Fruit fly (Drosophila melanogaster) whole organism, adult: ENCODE data around the gene Nulp1.
A peak's percentile ranks its signal among the peaks of the same experiment; 100 is the strongest.

ENCODE experiments used
- CG11617 ChIP-seq: fragments of 200-800 bp; sonication (Bioruptor generic); optimal IDR thresholded peaks from 2 replicates; lab custom pipeline; 2017; ENCODE audit warnings: mild to moderate bottlenecking, missing biosample characterization, missing genetic modification reagents, missing genetic modification characterization
- CG12768 ChIP-seq: fragments of 200-800 bp; sonication (Bioruptor generic); optimal IDR thresholded peaks from 2 replicates; lab custom pipeline; 2017; ENCODE audit warnings: missing biosample characterization, missing genetic modification characterization, mild to moderate bottlenecking, moderate library complexity, missing genetic modification reagents
- CG14711 ChIP-seq: fragments of 200-800 bp; sonication (Bioruptor generic); optimal IDR thresholded peaks from 2 replicates; lab custom pipeline; 2018; ENCODE audit warnings: missing biosample characterization, mild to moderate bottlenecking, missing genetic modification characterization, moderate library complexity
- CG1620 ChIP-seq: fragments of 200-800 bp; sonication (Bioruptor generic); optimal IDR thresholded peaks from 2 replicates; lab custom pipeline; 2016; ENCODE audit warnings: missing biosample characterization, missing genetic modification characterization
- CG33017 ChIP-seq: fragments of 200-800 bp; sonication (Bioruptor generic); optimal IDR thresholded peaks from 2 replicates; lab custom pipeline; 2018; ENCODE audit warnings: missing biosample characterization, mild to moderate bottlenecking, missing genetic modification characterization, moderate library complexity
- CG5204 ChIP-seq: fragments of 200-800 bp; sonication (Bioruptor generic); optimal IDR thresholded peaks from 2 replicates; lab custom pipeline; 2016; ENCODE audit warnings: missing biosample characterization, missing genetic modification characterization
- CG7045 ChIP-seq: fragments of 200-800 bp; sonication (Bioruptor generic); optimal IDR thresholded peaks from 2 replicates; lab custom pipeline; 2017; ENCODE audit warnings: missing biosample characterization, mild to moderate bottlenecking, missing genetic modification characterization
- CG7101 ChIP-seq: fragments of 200-800 bp; sonication (Bioruptor generic); optimal IDR thresholded peaks from 2 replicates; lab custom pipeline; 2018; ENCODE audit warnings: missing biosample characterization, mild to moderate bottlenecking, missing genetic modification characterization, moderate library complexity
- Clk ChIP-seq: fragments of 200-800 bp; sonication (Bioruptor generic); optimal IDR thresholded peaks from 2 replicates; lab custom pipeline; 2017; ENCODE audit warnings: missing biosample characterization, missing genetic modification characterization
- Crg-1 ChIP-seq: fragments of 200-800 bp; sonication (Bioruptor generic); optimal IDR thresholded peaks from 2 replicates; lab custom pipeline; 2016; ENCODE audit warnings: missing biosample characterization, missing genetic modification characterization
- Hr96 ChIP-seq: fragments of 200-800 bp; sonication (Bioruptor generic); optimal IDR thresholded peaks from 2 replicates; lab custom pipeline; 2016; ENCODE audit warnings: missing biosample characterization, missing genetic modification characterization
- Mnt ChIP-seq: fragments of 200-800 bp; sonication (Bioruptor generic); optimal IDR thresholded peaks from 2 replicates; lab custom pipeline; 2016; ENCODE audit warnings: missing biosample characterization, mild to moderate bottlenecking, missing genetic modification characterization
- bab1 ChIP-seq: fragments of 200-800 bp; sonication (Bioruptor generic); optimal IDR thresholded peaks from 3 replicates; lab custom pipeline; 2019; ENCODE audit warnings: missing biosample characterization, mild to moderate bottlenecking, missing genetic modification characterization, moderate library complexity
- cic ChIP-seq: fragments of 200-800 bp; sonication (Bioruptor generic); optimal IDR thresholded peaks from 2 replicates; lab custom pipeline; 2017; ENCODE audit warnings: missing biosample characterization, mild to moderate bottlenecking, missing genetic modification characterization, moderate library complexity
- cnc ChIP-seq, 2 experiments: fragments of >200 bp; optimal IDR thresholded peaks; 2 replicates each; lab custom pipeline; 2017
- kay ChIP-seq: fragments of 200-800 bp; sonication (Bioruptor generic); peaks from one replicate; lab custom pipeline; 2016; ENCODE audit warnings: missing biosample characterization, missing genetic modification characterization, borderline replicate concordance
- ovo ChIP-seq: fragments of 200-800 bp; sonication (Bioruptor generic); optimal IDR thresholded peaks from 2 replicates; lab custom pipeline; 2016; ENCODE audit warnings: missing biosample characterization, missing genetic modification characterization
- pad ChIP-seq: fragments of 200-800 bp; sonication (Bioruptor generic); optimal IDR thresholded peaks from 3 replicates; lab custom pipeline; 2017; ENCODE audit warnings: missing biosample characterization, missing genetic modification characterization, mild to moderate bottlenecking, moderate library complexity, missing genetic modification reagents
- tj ChIP-seq: fragments of 200-800 bp; sonication (Bioruptor generic); optimal IDR thresholded peaks from 3 replicates; lab custom pipeline; 2017; ENCODE audit warnings: missing biosample characterization, mild to moderate bottlenecking, missing genetic modification characterization, moderate library complexity
- toe ChIP-seq: fragments of 200-800 bp; sonication (Bioruptor generic); optimal IDR thresholded peaks from 2 replicates; lab custom pipeline; 2016; ENCODE audit warnings: missing biosample characterization, missing genetic modification characterization

The Nulp1 gene

dm6 chr3L:8116809-8117208 lies 6.6 kb downstream of the Nulp1 start:
- TF ChIP-seq bab1 (GFP tag; lab: Kevin White, UChicago) = no peak
- no peak for TF ChIP-seq CG5204 (GFP tag; lab: Kevin White, UChicago)
- no peak for TF ChIP-seq CG33017
- TF ChIP-seq cnc (optimal IDR thresholded peaks at IDR 0.05; lab: Kevin White, UChicago) = no peak
- TF ChIP-seq cic (GFP tag; lab: Kevin White, UChicago) = no peak
- TF ChIP-seq CG11617 (GFP tag; lab: Kevin White, UChicago) = no peak
- peak; percentile 20 for TF ChIP-seq CG12768 (GFP tag; lab: Kevin White, UChicago)
- no peak for TF ChIP-seq CG14711 (tag; lab: Kevin White, UChicago)
- no peak for TF ChIP-seq Crg-1 (GFP tag; lab: Kevin White, UChicago)
- TF ChIP-seq Mnt (GFP tag; lab: Kevin White, UChicago) = no peak
- no peak for TF ChIP-seq ovo
- peak; percentile 91 for TF ChIP-seq tj (GFP tag; lab: Kevin White, UChicago)

dm6 chr3L:8121590-8121989 lies 11.4 kb downstream of the Nulp1 start, which contains the start of gene ldbr:
Gene ldbr (plus strand): TSS chr3L:8121827.
- TF ChIP-seq pad (GFP tag; lab: Kevin White, UChicago) (peak; percentile 17), Crg-1 (GFP tag; lab: Kevin White, UChicago) (peak; percentile 18), tj (GFP tag; lab: Kevin White, UChicago) (no peak), CG33017 (peak; percentile 44), CG7101 (tag; lab: Kevin White, UChicago) (peak; percentile 61), CG12768 (GFP tag; lab: Kevin White, UChicago) (no peak), bab1 (GFP tag; lab: Kevin White, UChicago) (peak; percentile 71), cic (GFP tag; lab: Kevin White, UChicago) (peak; percentile 13), CG1620 (peak; percentile 36), cnc (optimal IDR thresholded peaks at IDR 0.05; lab: Kevin White, UChicago) (no peak), CG11617 (GFP tag; lab: Kevin White, UChicago) (peak; percentile 29), CG14711 (tag; lab: Kevin White, UChicago) (peak; percentile 44), CG5204 (GFP tag; lab: Kevin White, UChicago) (no peak), Mnt (GFP tag; lab: Kevin White, UChicago) (peak; percentile 56)

- TF ChIP-seq CG11617 (GFP tag; lab: Kevin White, UChicago) (peak; percentile 3), CG7101 (tag; lab: Kevin White, UChicago) (no peak)
Observed at dm6 chr3L:8124481-8125359, 14.6 kb downstream of the Nulp1 start, which contains the start of the genes CG7550 and mRpL36. Gene CG7550 (minus strand): TSS chr3L:8124531. Gene mRpL36 (minus strand): TSS chr3L:8125132.

- TF ChIP-seq tj (GFP tag; lab: Kevin White, UChicago) (peak; percentile 93), Clk (GFP tag; lab: Kevin White, UChicago) (peak; percentile 92), CG7101 (tag; lab: Kevin White, UChicago) (peak; percentile 98), CG11617 (GFP tag; lab: Kevin White, UChicago) (peak; percentile 97), cnc (optimal IDR thresholded peaks at IDR 0.05; lab: Kevin White, UChicago) (no peak), toe (GFP tag; lab: Kevin White, UChicago) (peak; percentile 96), Hr96 (GFP tag; lab: Kevin White, UChicago) (no peak), pad (GFP tag; lab: Kevin White, UChicago) (peak; percentile 88), CG7045 (GFP tag; lab: Kevin White, UChicago) (peak; percentile 96), ovo (peak; percentile 97), CG33017 (peak; percentile 95), Crg-1 (GFP tag; lab: Kevin White, UChicago) (peak; percentile 96), Mnt (GFP tag; lab: Kevin White, UChicago) (peak; percentile 89), CG14711 (tag; lab: Kevin White, UChicago) (peak; percentile 97), cic (GFP tag; lab: Kevin White, UChicago) (peak; percentile 87), CG1620 (peak; percentile 90), bab1 (GFP tag; lab: Kevin White, UChicago) (peak; percentile 97), CG12768 (GFP tag; lab: Kevin White, UChicago) (peak; percentile 95), kay (no peak), CG5204 (GFP tag; lab: Kevin White, UChicago) (peak; percentile 90)
Observed at dm6 chr3L:8127712-8128210, 17.6 kb downstream of the Nulp1 start, which contains the start of the genes Cds and Uba2. Gene Cds (plus strand): TSS chr3L:8127762. Gene Uba2 (minus strand): TSS chr3L:8127818.

dm6 chr3L:8128396-8129050 lies 18.4 kb downstream of the Nulp1 start:
- peak; percentile 42 for TF ChIP-seq CG5204 (GFP tag; lab: Kevin White, UChicago)
- no peak for TF ChIP-seq bab1 (GFP tag; lab: Kevin White, UChicago)
- TF ChIP-seq tj (GFP tag; lab: Kevin White, UChicago) = no peak
- no peak for TF ChIP-seq Hr96 (GFP tag; lab: Kevin White, UChicago)
- TF ChIP-seq kay = no peak
- peak; percentile 6 for TF ChIP-seq cic (GFP tag; lab: Kevin White, UChicago)
- no peak for TF ChIP-seq CG11617 (GFP tag; lab: Kevin White, UChicago)
- peak; percentile 27 for TF ChIP-seq CG14711 (tag; lab: Kevin White, UChicago)
- TF ChIP-seq CG1620 = no peak
- no peak for TF ChIP-seq Crg-1 (GFP tag; lab: Kevin White, UChicago)
- peak; percentile 54 for TF ChIP-seq pad (GFP tag; lab: Kevin White, UChicago)
- peak; percentile 34 for TF ChIP-seq toe (GFP tag; lab: Kevin White, UChicago)
- peak; percentile 38 for TF ChIP-seq CG7045 (GFP tag; lab: Kevin White, UChicago)
- peak; percentile 60 for TF ChIP-seq Mnt (GFP tag; lab: Kevin White, UChicago)
- no peak for TF ChIP-seq CG7101 (tag; lab: Kevin White, UChicago)
- peak; percentile 72 for TF ChIP-seq CG12768 (GFP tag; lab: Kevin White, UChicago)
- no peak for TF ChIP-seq Clk (GFP tag; lab: Kevin White, UChicago)
- TF ChIP-seq CG33017 = no peak
- TF ChIP-seq ovo = no peak
